Worm (Caenorhabditis elegans) whole organism, early embryonic: ENCODE results near the gene Y57G11A.4.

Source experiments
- B0310.2 ChIP-seq: sonication (generic microtip); optimal IDR thresholded peaks from 2 replicates; lab custom pipeline; 2016; ENCODE audit warnings: mild to moderate bottlenecking, missing genetic modification characterization, missing compliant biosample characterization
- F13C5.2 ChIP-seq: sonication (generic microtip); optimal IDR thresholded peaks from 2 replicates; lab custom pipeline; 2017; ENCODE audit warnings: mild to moderate bottlenecking, missing genetic modification characterization, inconsistent platforms, missing compliant biosample characterization
- ama-1 ChIP-seq: fragments of 150-350 bp; optimal IDR thresholded peaks from 2 replicates; lab custom pipeline; 2014
- ceh-13 ChIP-seq: fragments of 200-800 bp; sonication (Bioruptor generic); optimal IDR thresholded peaks from 2 replicates; lab custom pipeline; 2018; ENCODE audit warnings: mild to moderate bottlenecking, missing genetic modification characterization, missing compliant biosample characterization
- ceh-36 ChIP-seq: sonication (generic microtip); optimal IDR thresholded peaks from 2 replicates; lab custom pipeline; 2016; ENCODE audit warnings: missing genetic modification characterization, inconsistent platforms, missing compliant biosample characterization
- ets-7 ChIP-seq: sonication (generic microtip); optimal IDR thresholded peaks from 2 replicates; lab custom pipeline; 2016; ENCODE audit warnings: missing genotype, missing genetic modification characterization, missing compliant biosample characterization
- flt-1 ChIP-seq: fragments of 200-800 bp; sonication (Bioruptor generic); IDR thresholded peaks from 2 replicates; pipeline ENCODE4 v1.3.6; 2022; ENCODE audit warnings: missing genetic modification characterization, missing compliant biosample characterization
- hmbx-1 ChIP-seq: sonication (generic microtip); optimal IDR thresholded peaks from 2 replicates; lab custom pipeline; 2016; ENCODE audit warnings: mild to moderate bottlenecking, missing genetic modification characterization, missing compliant biosample characterization
- pes-1 ChIP-seq: fragments of 200-800 bp; sonication (Bioruptor generic); IDR thresholded peaks from 2 replicates; pipeline ENCODE4 v1.3.6; 2022; ENCODE audit warnings: missing genetic modification reagents, missing genetic modification characterization, missing compliant biosample characterization
- scrt-1 ChIP-seq: fragments of 200-800 bp; sonication (Bioruptor generic); IDR thresholded peaks from 2 replicates; pipeline ENCODE4 v1.3.6; 2022; ENCODE audit warnings: missing genetic modification characterization, missing compliant biosample characterization
- sea-1 ChIP-seq: fragments of 200-800 bp; sonication (Bioruptor generic); conservative IDR thresholded peaks from 2 replicates; pipeline ENCODE4 v1.3.6; 2022; ENCODE audit warnings: missing genetic modification characterization, missing compliant biosample characterization
- tbx-37 ChIP-seq: fragments of 200-800 bp; sonication (Bioruptor generic); conservative IDR thresholded peaks from 2 replicates; pipeline ENCODE4 v1.3.6; 2022; ENCODE audit warnings: missing genetic modification reagents, missing genetic modification characterization, missing compliant biosample characterization
- tra-4 ChIP-seq: sonication (generic microtip); optimal IDR thresholded peaks from 2 replicates; lab custom pipeline; 2017; ENCODE audit warnings: missing genetic modification characterization, missing compliant biosample characterization

DNA sequence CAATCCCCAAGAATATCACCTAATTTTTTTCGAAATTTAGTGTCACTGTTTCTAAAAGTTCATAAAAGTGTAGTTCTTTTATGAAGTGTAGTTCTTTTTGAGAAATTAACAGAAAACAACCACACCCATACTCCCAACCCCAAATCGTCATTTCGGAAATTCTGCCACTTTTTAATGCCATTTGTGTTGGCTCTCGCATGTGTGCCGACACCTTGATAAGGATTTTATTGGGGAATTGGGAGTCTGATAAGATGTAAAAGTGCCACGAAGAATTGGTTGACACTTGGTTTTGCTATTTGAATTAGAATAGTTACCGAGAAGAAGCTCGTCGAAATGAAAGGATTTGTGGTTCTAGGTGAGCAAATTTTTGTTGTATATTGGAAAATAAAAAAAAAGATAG lies 25.4 kb upstream of the Y57G11A.4 start, which contains the start of gene nspg-9:
- no peak for TF ChIP-seq flt-1
- TF ChIP-seq ama-1: no peak
- TF ChIP-seq ceh-36 (tag; lab: Kevin White, UChicago): no peak
- no peak for TF ChIP-seq F13C5.2 (tag; lab: Kevin White, UChicago)
- no peak for TF ChIP-seq tra-4 (tag; lab: Kevin White, UChicago)
- TF ChIP-seq tbx-37 (GFP tag; lab: Robert Waterston, UW): no peak
- no peak for TF ChIP-seq ceh-13
- no peak for TF ChIP-seq ets-7 (tag; lab: Kevin White, UChicago)
- TF ChIP-seq scrt-1: no peak
- no peak for TF ChIP-seq B0310.2 (tag; lab: Kevin White, UChicago)
- TF ChIP-seq pes-1 (GFP tag; lab: Robert Waterston, UW): no peak
- no peak for TF ChIP-seq hmbx-1
- TF ChIP-seq sea-1 (GFP tag; lab: Robert Waterston, UW): no peak
